Fruit fly (Drosophila melanogaster) whole organism, embryonic: ENCODE measurements around the gene Fer2.

Experiments
- Antp ChIP-seq: fragments of 200-800 bp; sonication (Bioruptor generic); optimal IDR thresholded peaks from 3 replicates; lab custom pipeline; 2016; ENCODE audit warnings: missing biosample characterization, missing genetic modification characterization
- Asciz ChIP-seq: fragments of 200-800 bp; sonication (Bioruptor generic); optimal IDR thresholded peaks from 2 replicates; lab custom pipeline; 2017; ENCODE audit warnings: missing biosample characterization, mild to moderate bottlenecking, missing genetic modification characterization, missing genetic modification reagents
- B-H2 ChIP-seq: fragments of 200-800 bp; sonication (Bioruptor generic); optimal IDR thresholded peaks from 2 replicates; lab custom pipeline; 2018; ENCODE audit warnings: missing biosample characterization, mild to moderate bottlenecking, missing genetic modification characterization
- CG1233 ChIP-seq: fragments of 200-800 bp; sonication (Bioruptor generic); optimal IDR thresholded peaks from 4 replicates; lab custom pipeline; 2018; ENCODE audit warnings: missing biosample characterization, mild to moderate bottlenecking, missing genetic modification characterization
- CG13287 ChIP-seq: fragments of 200-800 bp; sonication (Bioruptor generic); IDR thresholded peaks from 2 replicates; pipeline ENCODE4 v1.3.6; 2022; ENCODE audit warnings: missing biosample characterization, missing genetic modification characterization; ENCODE audit not compliant: partially characterized antibody
- CG14667 ChIP-seq: fragments of 200-800 bp; sonication (Bioruptor generic); IDR thresholded peaks from 2 replicates; pipeline ENCODE4 v1.3.6; 2022; ENCODE audit warnings: missing biosample characterization, missing genetic modification characterization
- CG1832 ChIP-seq: fragments of 200-800 bp; sonication (Bioruptor generic); optimal IDR thresholded peaks from 2 replicates; lab custom pipeline; 2017; ENCODE audit warnings: missing biosample characterization, mild to moderate bottlenecking, missing genetic modification characterization, inconsistent platforms
- CG18476 ChIP-seq: fragments of 200-800 bp; sonication (Bioruptor generic); optimal IDR thresholded peaks from 2 replicates; lab custom pipeline; 2016; ENCODE audit warnings: missing biosample characterization, mild to moderate bottlenecking, missing genetic modification characterization
- CG2199 ChIP-seq: fragments of 200-800 bp; sonication (Bioruptor generic); IDR thresholded peaks from 3 replicates; pipeline ENCODE4 v1.3.6; 2022; ENCODE audit warnings: missing biosample characterization, missing genetic modification characterization
- CG2889 ChIP-seq: fragments of 200-800 bp; sonication (Bioruptor generic); IDR thresholded peaks from 3 replicates; pipeline ENCODE4 v1.3.6; 2022; ENCODE audit warnings: missing biosample characterization, missing genetic modification characterization
- CG4360 ChIP-seq: fragments of 200-800 bp; sonication (Bioruptor generic); IDR thresholded peaks from 2 replicates; pipeline ENCODE4 v1.3.6; 2022; ENCODE audit warnings: missing biosample characterization, missing genetic modification characterization
- CG5953 ChIP-seq: fragments of 200-800 bp; sonication (Bioruptor generic); IDR thresholded peaks from 2 replicates; pipeline ENCODE4 v1.3.6; 2022; ENCODE audit warnings: missing biosample characterization, missing genetic modification characterization
- CG6654 ChIP-seq: fragments of 200-800 bp; sonication (Bioruptor generic); optimal IDR thresholded peaks from 2 replicates; lab custom pipeline; 2017; ENCODE audit warnings: missing biosample characterization, mild to moderate bottlenecking, missing genetic modification characterization
- CG6765 ChIP-seq: fragments of 200-800 bp; sonication (Bioruptor generic); optimal IDR thresholded peaks from 3 replicates; lab custom pipeline; 2017; ENCODE audit warnings: missing biosample characterization, mild to moderate bottlenecking, missing genetic modification characterization
- CG7556 ChIP-seq: fragments of 200-800 bp; sonication (Bioruptor generic); optimal IDR thresholded peaks from 2 replicates; lab custom pipeline; 2017; ENCODE audit warnings: missing biosample characterization, mild to moderate bottlenecking, missing genetic modification characterization
- CG8359 ChIP-seq: fragments of 200-800 bp; sonication (Bioruptor generic); optimal IDR thresholded peaks from 2 replicates; lab custom pipeline; 2017; ENCODE audit warnings: missing biosample characterization, mild to moderate bottlenecking, missing genetic modification characterization, borderline replicate concordance
- CG9437 ChIP-seq: fragments of 200-800 bp; sonication (Bioruptor generic); optimal IDR thresholded peaks from 2 replicates; lab custom pipeline; 2018; ENCODE audit warnings: missing biosample characterization, mild to moderate bottlenecking, missing genetic modification characterization
- D19A ChIP-seq: fragments of 200-800 bp; optimal IDR thresholded peaks from 3 replicates; lab custom pipeline; 2019; ENCODE audit warnings: missing biosample characterization, mild to moderate bottlenecking, missing genetic modification characterization, moderate library complexity
- Dbx ChIP-seq: fragments of 200-800 bp; sonication (Bioruptor generic); IDR thresholded peaks from 3 replicates; pipeline ENCODE4 v1.3.6; 2022; ENCODE audit warnings: missing biosample characterization, missing genetic modification characterization
- Dip3 ChIP-seq: fragments of 200-800 bp; sonication (Bioruptor generic); optimal IDR thresholded peaks from 3 replicates; lab custom pipeline; 2016; ENCODE audit warnings: missing biosample characterization, missing genetic modification characterization
- Fer1 ChIP-seq: fragments of 200-800 bp; sonication (Bioruptor generic); optimal IDR thresholded peaks from 2 replicates; lab custom pipeline; 2017; ENCODE audit warnings: missing biosample characterization, mild to moderate bottlenecking, missing genetic modification characterization
- Gsc ChIP-seq: fragments of 200-800 bp; sonication (Bioruptor generic); IDR thresholded peaks from 2 replicates; pipeline ENCODE4 v1.3.6; 2022; ENCODE audit warnings: missing biosample characterization, missing genetic modification characterization
- Hmx ChIP-seq: fragments of 200-800 bp; sonication (Bioruptor generic); optimal IDR thresholded peaks from 2 replicates; lab custom pipeline; 2016; ENCODE audit warnings: missing biosample characterization, missing genetic modification characterization
- Jarid2 ChIP-seq: fragments of 200-800 bp; sonication (Bioruptor generic); optimal IDR thresholded peaks from 3 replicates; lab custom pipeline; 2017; ENCODE audit warnings: mild to moderate bottlenecking, missing biosample characterization, missing genetic modification reagents, missing genetic modification characterization
- Nf-YA ChIP-seq: fragments of 200-800 bp; sonication (Bioruptor generic); IDR thresholded peaks from 2 replicates; pipeline ENCODE4 v1.3.6; 2022; ENCODE audit warnings: missing biosample characterization, missing genetic modification characterization
- ap ChIP-seq: fragments of 200-800 bp; sonication (Bioruptor generic); IDR thresholded peaks from 2 replicates; pipeline ENCODE4 v1.3.6; 2022; ENCODE audit warnings: missing biosample characterization, missing genetic modification characterization
- bab2 ChIP-seq: fragments of 200-800 bp; sonication (Bioruptor generic); optimal IDR thresholded peaks from 2 replicates; lab custom pipeline; 2016; ENCODE audit warnings: missing biosample characterization, missing genetic modification characterization
- chif ChIP-seq, 2 experiments: fragments of 200-800 bp; sonication (Bioruptor generic); optimal IDR thresholded peaks; 3 replicates each; lab custom pipeline; 2016; ENCODE audit warnings: missing biosample characterization in 2 of 2, missing genetic modification characterization in 2 of 2
- chinmo ChIP-seq: fragments of 200-800 bp; sonication (Bioruptor generic); IDR thresholded peaks from 4 replicates; pipeline ENCODE4 v1.3.6; 2022; ENCODE audit warnings: missing biosample characterization, missing genetic modification characterization; ENCODE audit not compliant: partially characterized antibody
- dati ChIP-seq: fragments of 200-800 bp; sonication (Bioruptor generic); IDR thresholded peaks from 2 replicates; pipeline ENCODE4 v1.3.6; 2022; ENCODE audit warnings: missing biosample characterization, missing genetic modification characterization
- fd102C ChIP-seq: fragments of 200-800 bp; sonication (Bioruptor generic); optimal IDR thresholded peaks from 2 replicates; lab custom pipeline; 2018; ENCODE audit warnings: missing biosample characterization, mild to moderate bottlenecking, missing genetic modification characterization, moderate library complexity
- gfzf ChIP-seq: fragments of 200-800 bp; sonication (Bioruptor generic); optimal IDR thresholded peaks from 2 replicates; lab custom pipeline; 2016; ENCODE audit warnings: missing biosample characterization, mild to moderate bottlenecking, missing genetic modification characterization, moderate library complexity
- h ChIP-seq: fragments of >200 bp; optimal IDR thresholded peaks from 2 replicates; lab custom pipeline; 2017
- ken ChIP-seq: fragments of 200-800 bp; sonication (Bioruptor generic); IDR thresholded peaks from 3 replicates; pipeline ENCODE4 v1.3.6; 2022; ENCODE audit warnings: missing biosample characterization, missing genetic modification characterization
- kni ChIP-seq: fragments of 200-800 bp; sonication (Bioruptor generic); optimal IDR thresholded peaks from 3 replicates; lab custom pipeline; 2017; ENCODE audit warnings: mild to moderate bottlenecking, missing biosample characterization, missing genetic modification reagents, missing genetic modification characterization
- luna ChIP-seq: fragments of 200-800 bp; sonication (Bioruptor generic); optimal IDR thresholded peaks from 2 replicates; lab custom pipeline; 2016; ENCODE audit warnings: missing biosample characterization, missing genetic modification characterization
- nau ChIP-seq: fragments of 200-800 bp; sonication (Bioruptor generic); optimal IDR thresholded peaks from 3 replicates; lab custom pipeline; 2017; ENCODE audit warnings: missing biosample characterization, mild to moderate bottlenecking, missing genetic modification characterization, missing genetic modification reagents
- nmo ChIP-seq: fragments of 200-800 bp; sonication (Bioruptor generic); optimal IDR thresholded peaks from 2 replicates; lab custom pipeline; 2018; ENCODE audit warnings: missing biosample characterization, mild to moderate bottlenecking, missing genetic modification characterization, moderate library complexity
- sna ChIP-seq: fragments of 200-800 bp; sonication (Bioruptor generic); IDR thresholded peaks from 2 replicates; pipeline ENCODE4 v1.3.6; 2022; ENCODE audit warnings: missing biosample characterization, missing genetic modification characterization; ENCODE audit not compliant: partially characterized antibody
- sr ChIP-seq: fragments of 200-800 bp; sonication (Bioruptor generic); IDR thresholded peaks from 3 replicates; pipeline ENCODE4 v1.3.6; 2022; ENCODE audit warnings: missing biosample characterization, missing genetic modification characterization
- trem ChIP-seq: fragments of 200-800 bp; optimal IDR thresholded peaks from 3 replicates; lab custom pipeline; 2019; ENCODE audit warnings: missing biosample characterization, mild to moderate bottlenecking, missing genetic modification characterization, moderate library complexity
- yki ChIP-seq: fragments of >200 bp; optimal IDR thresholded peaks from 3 replicates; lab custom pipeline; 2018
- zf30C ChIP-seq: fragments of 200-800 bp; sonication (Bioruptor generic); optimal IDR thresholded peaks from 3 replicates; lab custom pipeline; 2018; ENCODE audit warnings: missing biosample characterization, mild to moderate bottlenecking, missing genetic modification characterization
- zfh1 ChIP-seq: fragments of 200-800 bp; sonication (Bioruptor generic); IDR thresholded peaks from 3 replicates; pipeline ENCODE4 v1.3.6; 2022; ENCODE audit warnings: missing biosample characterization, missing genetic modification characterization

The Fer2 gene

DNA sequence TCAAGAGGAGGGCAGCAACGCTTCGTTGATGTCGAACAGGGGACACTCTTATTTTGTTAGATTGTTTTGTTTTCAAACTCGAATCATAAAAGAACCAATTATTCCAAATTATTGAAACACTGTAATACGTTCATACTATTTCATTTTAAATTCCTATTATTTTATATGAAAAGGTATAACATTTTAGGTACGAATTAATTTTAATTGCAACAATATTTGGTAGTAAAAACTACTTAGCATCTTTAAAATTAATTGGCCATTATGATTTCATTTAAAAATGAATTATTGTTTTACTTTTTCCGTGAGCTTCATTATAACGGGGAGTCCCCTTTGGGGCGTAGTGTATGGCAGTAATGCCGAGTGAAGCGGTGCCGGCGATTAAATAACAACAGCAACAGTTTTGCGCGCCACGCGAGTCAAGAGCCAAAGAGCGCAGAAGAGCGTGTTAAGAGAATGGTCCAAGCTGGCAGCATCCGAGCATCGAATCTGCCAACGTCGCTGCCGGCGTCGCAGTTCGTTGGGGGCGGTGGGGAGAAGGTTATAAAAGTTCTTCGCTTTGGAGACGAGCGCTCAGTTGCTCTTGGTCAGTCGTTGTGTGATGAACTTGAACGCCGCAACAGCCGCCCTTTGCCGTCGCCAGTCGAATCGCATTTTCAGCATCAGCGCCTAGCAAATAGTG is 6.6 kb upstream of the Fer2 start (continued):
- no peak for TF ChIP-seq CG2889 (GFP tag; lab: Robert Waterston, UW)
- TF ChIP-seq nau (GFP tag; lab: Kevin White, UChicago) = no peak
- TF ChIP-seq CG9437 = peak; percentile 61
- peak; percentile 71 for TF ChIP-seq CG7556 (GFP tag; lab: Kevin White, UChicago)
- no peak for TF ChIP-seq yki (lab: Kevin White, UChicago)
- no peak for TF ChIP-seq CG14667 (GFP tag; lab: Robert Waterston, UW)
- no peak for TF ChIP-seq CG1832 (GFP tag; lab: Kevin White, UChicago)
- no peak for TF ChIP-seq Nf-YA (GFP tag; lab: Robert Waterston, UW)
- peak; percentile 40 for TF ChIP-seq Fer1 (GFP tag; lab: Kevin White, UChicago)
- peak; percentile 19; the same call in 1 of the 2 replicates for TF ChIP-seq CG5953 (GFP tag; lab: Robert Waterston, UW)
- no peak for TF ChIP-seq Antp (GFP tag; lab: Kevin White, UChicago)
- TF ChIP-seq fd102C (GFP tag; lab: Kevin White, UChicago) = no peak
- TF ChIP-seq CG2199 (GFP tag; lab: Robert Waterston, UW) = no peak
- TF ChIP-seq bab2 (GFP tag; lab: Kevin White, UChicago) = no peak
- TF ChIP-seq CG8359 (GFP tag; lab: Kevin White, UChicago) = no peak
- no peak for TF ChIP-seq CG6765
- TF ChIP-seq luna = no peak
- TF ChIP-seq h = no peak
- no peak for TF ChIP-seq kni (GFP tag; lab: Kevin White, UChicago)
- TF ChIP-seq CG6654 = no peak
- TF ChIP-seq ken (GFP tag; lab: Robert Waterston, UW) = no peak
- TF ChIP-seq CG1233 (GFP tag; lab: Kevin White, UChicago) = peak; percentile 58
- TF ChIP-seq dati (GFP tag; lab: Robert Waterston, UW) = no peak
- peak; percentile 81 for TF ChIP-seq Jarid2 (GFP tag; lab: Kevin White, UChicago)
- TF ChIP-seq Dip3 = no peak
- TF ChIP-seq nmo (GFP tag; lab: Kevin White, UChicago) = peak; percentile 57
- TF ChIP-seq B-H2 (GFP tag; lab: Kevin White, UChicago) = no peak
- no peak for TF ChIP-seq CG4360 (GFP tag; lab: Robert Waterston, UW)
- TF ChIP-seq chinmo (GFP tag; lab: Robert Waterston, UW) = peak; percentile 91; the same call in 2 of the 4 replicates
- no peak for TF ChIP-seq zf30C (GFP tag; lab: Kevin White, UChicago)
- peak; percentile 90 for TF ChIP-seq D19A (tag; lab: Kevin White, UChicago)
- peak; percentile 8 for TF ChIP-seq Hmx (GFP tag; lab: Kevin White, UChicago)
- TF ChIP-seq ap (GFP tag; lab: Robert Waterston, UW) = no peak
- peak; percentile 58 for TF ChIP-seq CG13287 (GFP tag; lab: Robert Waterston, UW)
- TF ChIP-seq chif (GFP tag; optimal IDR thresholded peaks at IDR 0.05; lab: Kevin White, UChicago) = no peak
- no peak for TF ChIP-seq sna (GFP tag; lab: Robert Waterston, UW)
- TF ChIP-seq sr (GFP tag; lab: Robert Waterston, UW) = peak; percentile 84
- TF ChIP-seq gfzf (GFP tag; lab: Kevin White, UChicago) = no peak
- no peak for TF ChIP-seq trem
- TF ChIP-seq zfh1 (GFP tag; lab: Robert Waterston, UW) = no peak
- peak; percentile 7 for TF ChIP-seq CG18476 (GFP tag; lab: Kevin White, UChicago)
- TF ChIP-seq Asciz (GFP tag; lab: Kevin White, UChicago) = peak; percentile 37
- no peak for TF ChIP-seq Gsc (GFP tag; lab: Robert Waterston, UW)
- TF ChIP-seq Dbx = peak; percentile 63; the same call in 2 of the 3 replicates
- TF ChIP-seq, all 482 proteins: peak for 159
